Worm (Caenorhabditis elegans): ENCODE results near the gene atln-1.

- TF ChIP-seq lsy-2 (tag; optimal IDR thresholded peaks at IDR 0.05) (no peak), pha-4 (tag; optimal IDR thresholded peaks at IDR 0.05) (no peak), unc-39 (tag; optimal IDR thresholded peaks at IDR 0.05) (no peak), elt-3 (tag; optimal IDR thresholded peaks at IDR 0.05) (no peak), lin-13 (tag; optimal IDR thresholded peaks at IDR 0.05) (no peak), nhr-12 (tag; optimal IDR thresholded peaks at IDR 0.05) (no peak), sem-2 (GFP tag; optimal IDR thresholded peaks at IDR 0.05) (no peak), elt-1 (tag; optimal IDR thresholded peaks at IDR 0.05; ENCODE audit: borderline replicate concordance, insufficient read depth) (no peak), nhr-76 (tag; optimal IDR thresholded peaks at IDR 0.05) (no peak)
Measured at ce11 chrIV:2819633-2820032, 31.1 kb downstream of the atln-1 start, which contains the start of gene Y54G2A.13.
